Worm (Caenorhabditis elegans): ENCODE measurements around the gene fbxb-10.

ce11 chrII:1816053-1816452 lies 2.1 kb downstream of the fbxb-10 start:
- TF ChIP-seq ets-7 (tag; optimal IDR thresholded peaks at IDR 0.05) (no peak), flt-1 (GFP tag; IDR thresholded peaks at IDR 0.05) (no peak), B0310.2 (tag; optimal IDR thresholded peaks at IDR 0.05) (no peak), tra-4 (tag; optimal IDR thresholded peaks at IDR 0.05) (no peak), ama-1 (optimal IDR thresholded peaks at IDR 0.05) (no peak), F13C5.2 (tag; optimal IDR thresholded peaks at IDR 0.05) (no peak), sea-1 (GFP tag; conservative IDR thresholded peaks at IDR 0.05) (no peak)
